Fruit fly (Drosophila melanogaster): ENCODE data around the gene CG10077.

Gene CG10077

DNA sequence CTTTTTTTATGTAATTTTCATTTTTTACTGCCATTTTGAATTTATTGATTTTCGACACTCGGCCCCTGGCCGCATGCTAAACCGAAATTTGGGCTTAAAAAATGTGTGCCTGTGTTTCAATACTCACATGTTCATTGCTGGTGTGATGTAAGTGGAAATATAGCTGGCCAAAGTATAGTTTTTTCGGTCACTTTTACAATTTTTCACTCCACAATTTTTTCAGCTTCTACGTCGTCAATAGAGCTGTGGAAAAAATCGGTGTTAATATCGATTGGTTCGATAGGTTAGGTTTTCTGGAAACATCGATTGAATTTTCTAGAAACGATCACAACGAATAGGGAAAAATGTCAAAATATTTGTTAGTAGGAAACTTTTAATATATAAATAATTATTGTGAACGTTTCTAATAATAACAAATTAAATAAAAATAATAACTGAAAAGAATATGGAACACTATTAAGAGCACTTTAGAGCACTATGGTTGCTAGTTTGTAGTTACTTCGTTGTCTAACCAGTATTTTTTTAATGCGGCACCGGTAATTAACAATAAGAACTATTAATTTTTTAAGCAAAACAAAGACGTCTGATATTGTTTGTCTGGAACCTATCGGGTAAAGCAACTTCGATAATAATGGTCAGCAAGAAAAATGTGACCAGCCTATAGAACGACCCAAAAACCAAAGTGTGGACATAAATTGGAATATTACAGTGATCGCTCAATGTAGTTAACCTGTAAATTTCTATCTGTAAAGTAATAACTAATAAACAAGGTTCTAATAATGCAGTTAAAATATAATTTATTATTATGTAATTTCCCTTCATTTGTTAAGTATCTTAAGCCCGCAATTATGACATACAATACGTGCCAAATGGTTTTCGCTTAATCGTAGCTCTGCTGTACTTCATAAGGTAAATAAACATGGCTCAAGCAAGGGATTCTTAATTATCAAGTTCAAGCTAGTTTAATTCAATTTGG, at the start of gene CG10077, which contains the start of gene CG9948 (continued):
- TF ChIP-seq Hr78 (GFP tag; optimal IDR thresholded peaks at IDR 0.05): no peak
- peak; percentile 59 for TF ChIP-seq Camta (GFP tag; optimal IDR thresholded peaks at IDR 0.05)
- TF ChIP-seq inv (GFP tag; IDR thresholded peaks at IDR 0.05; ENCODE audit: partially characterized antibody): peak; percentile 63
- peak; percentile 24 for TF ChIP-seq ab (GFP tag; optimal IDR thresholded peaks at IDR 0.05)
- peak; percentile 11 for TF ChIP-seq Dp (GFP tag; optimal IDR thresholded peaks at IDR 0.05)
- peak; percentile 46 for TF ChIP-seq ash1 (GFP tag; optimal IDR thresholded peaks at IDR 0.05)
- TF ChIP-seq chn (GFP tag; optimal IDR thresholded peaks at IDR 0.05): peak; percentile 78
- TF ChIP-seq maf-S (GFP tag; optimal IDR thresholded peaks at IDR 0.05): peak; percentile 35
- TF ChIP-seq dimm (GFP tag; IDR thresholded peaks at IDR 0.05): peak; percentile 79
- peak; percentile 6 for TF ChIP-seq CG7786 (GFP tag; optimal IDR thresholded peaks at IDR 0.05)
- peak; percentile 83 for TF ChIP-seq CG10959 (GFP tag; IDR thresholded peaks at IDR 0.05)
- peak; percentile 94 for TF ChIP-seq Ptx1 (GFP tag; IDR thresholded peaks at IDR 0.05)
- peak; percentile 93 for TF ChIP-seq lmd (GFP tag; IDR thresholded peaks at IDR 0.05)
- TF ChIP-seq amos (GFP tag; IDR thresholded peaks at IDR 0.05; ENCODE audit: partially characterized antibody): peak; percentile 83
- peak in 1 of 3 experiments; percentile 87 for TF ChIP-seq lola (GFP tag; optimal IDR thresholded peaks at IDR 0.05)
- peak; percentile 3 for TF ChIP-seq Sry-β (GFP tag; optimal IDR thresholded peaks at IDR 0.05)
- TF ChIP-seq CG12659 (GFP tag; optimal IDR thresholded peaks at IDR 0.05): peak; percentile 86
- no peak for TF ChIP-seq yki (optimal IDR thresholded peaks at IDR 0.05)
- TF ChIP-seq fd96Cb (tag; optimal IDR thresholded peaks at IDR 0.05): peak; percentile 88
- TF ChIP-seq CG6689 (GFP tag; IDR thresholded peaks at IDR 0.05): peak; percentile 90
- TF ChIP-seq Asciz (GFP tag; optimal IDR thresholded peaks at IDR 0.05): no peak
- no peak for TF ChIP-seq NK7.1 (GFP tag; optimal IDR thresholded peaks at IDR 0.05)
- TF ChIP-seq CG10209 (GFP tag; optimal IDR thresholded peaks at IDR 0.05): peak; percentile 82
- peak; percentile 86 for TF ChIP-seq Scr (GFP tag; IDR thresholded peaks at IDR 0.05; ENCODE audit: partially characterized antibody)
- peak; percentile 84 for TF ChIP-seq Awh (GFP tag; IDR thresholded peaks at IDR 0.05)
- peak; percentile 88 for TF ChIP-seq CG14050 (GFP tag; IDR thresholded peaks at IDR 0.05)
- TF ChIP-seq kah (GFP tag; optimal IDR thresholded peaks at IDR 0.05): peak; percentile 81
- TF ChIP-seq CG13624 (GFP tag; optimal IDR thresholded peaks at IDR 0.05): peak; percentile 47
- peak; percentile 79 for TF ChIP-seq Sox100B (GFP tag; optimal IDR thresholded peaks at IDR 0.05)
- TF ChIP-seq aop (GFP tag; IDR thresholded peaks at IDR 0.05): 0 out of 2 replicates have a peak, but pooled peaks have one; percentile 17
- peak; percentile 88 for TF ChIP-seq CG17385 (GFP tag; optimal IDR thresholded peaks at IDR 0.05)
- TF ChIP-seq CG2202 (tag; optimal IDR thresholded peaks at IDR 0.05): peak; percentile 83
- peak; percentile 80 for TF ChIP-seq CG1529 (GFP tag; optimal IDR thresholded peaks at IDR 0.05)
- peak; percentile 73 to 94 for TF ChIP-seq bsh (GFP tag; optimal IDR thresholded peaks at IDR 0.05)
- TF ChIP-seq CG15601 (tag; optimal IDR thresholded peaks at IDR 0.05): peak; percentile 86
- peak; percentile 58 to 90 for TF ChIP-seq dpn (GFP tag; optimal IDR thresholded peaks at IDR 0.05)
- peak; percentile 50 for TF ChIP-seq pfk (GFP tag; optimal IDR thresholded peaks at IDR 0.05)
- peak; percentile 96 for TF ChIP-seq sens (GFP tag)
- TF ChIP-seq crc (GFP tag; optimal IDR thresholded peaks at IDR 0.05): peak; percentile 44
- peak; percentile 75 for TF ChIP-seq BtbVII (GFP tag; optimal IDR thresholded peaks at IDR 0.05)
- TF ChIP-seq hb (GFP tag; IDR thresholded peaks at IDR 0.05; ENCODE audit: partially characterized antibody): peak; percentile 78; the same call in 2 of the 3 replicates
- TF ChIP-seq CG3281 (GFP tag; optimal IDR thresholded peaks at IDR 0.05): peak; percentile 88
- TF ChIP-seq YL-1 (GFP tag; optimal IDR thresholded peaks at IDR 0.05): peak; percentile 87
- TF ChIP-seq CG31224 (GFP tag; IDR thresholded peaks at IDR 0.05): peak; percentile 63
- TF ChIP-seq CG11456 (GFP tag; IDR thresholded peaks at IDR 0.05): peak; percentile 89
- peak; percentile 76 for TF ChIP-seq ato (GFP tag; IDR thresholded peaks at IDR 0.05; ENCODE audit: partially characterized antibody)
- TF ChIP-seq CG3995 (GFP tag; optimal IDR thresholded peaks at IDR 0.05): peak; percentile 38
- no peak for TF ChIP-seq CG8478 (optimal IDR thresholded peaks at IDR 0.05)

Data from whole organism, embryonic.